Fruit fly (Drosophila melanogaster) whole organism, prepupa: ENCODE results near the gene par-6.

ENCODE experiments used
- Blimp-1 ChIP-seq: fragments of 200-800 bp; sonication (Bioruptor generic); optimal IDR thresholded peaks from 3 replicates; lab custom pipeline; 2017; ENCODE audit warnings: missing biosample characterization, missing genetic modification characterization, mild to moderate bottlenecking, moderate library complexity, missing genetic modification reagents
- CG10631 ChIP-seq: fragments of 200-800 bp; sonication (Bioruptor generic); optimal IDR thresholded peaks from 2 replicates; lab custom pipeline; 2016; ENCODE audit warnings: missing biosample characterization, missing genetic modification characterization
- CG10669 ChIP-seq: fragments of 200-800 bp; sonication (Bioruptor generic); optimal IDR thresholded peaks from 3 replicates; lab custom pipeline; 2018; ENCODE audit warnings: missing biosample characterization, mild to moderate bottlenecking, missing genetic modification characterization, moderate library complexity
- CG11294 ChIP-seq: fragments of 200-800 bp; sonication (Bioruptor generic); IDR thresholded peaks from 2 replicates; pipeline ENCODE4 v1.3.6; 2022; ENCODE audit warnings: missing biosample characterization, missing genetic modification characterization
- CG11762 ChIP-seq: fragments of 200-800 bp; sonication (Bioruptor generic); optimal IDR thresholded peaks from 3 replicates; lab custom pipeline; 2016; ENCODE audit warnings: missing biosample characterization, missing genetic modification characterization; ENCODE audit not compliant: insufficient read depth
- CG11902 ChIP-seq: fragments of 200-800 bp; sonication (Bioruptor generic); optimal IDR thresholded peaks from 3 replicates; lab custom pipeline; 2016; ENCODE audit warnings: missing biosample characterization, missing genetic modification characterization
- CG15336 ChIP-seq: fragments of 200-800 bp; sonication (Bioruptor generic); IDR thresholded peaks from 2 replicates; pipeline ENCODE4 v1.3.6; 2022; ENCODE audit warnings: missing biosample characterization, missing genetic modification characterization
- CG1621 ChIP-seq: fragments of 200-800 bp; sonication (Bioruptor generic); optimal IDR thresholded peaks from 3 replicates; lab custom pipeline; 2018; ENCODE audit warnings: missing biosample characterization, mild to moderate bottlenecking, missing genetic modification characterization
- CG16779 ChIP-seq: fragments of 200-800 bp; sonication (Bioruptor generic); optimal IDR thresholded peaks from 3 replicates; lab custom pipeline; 2017; ENCODE audit warnings: missing biosample characterization, mild to moderate bottlenecking, missing genetic modification characterization
- CG3032 ChIP-seq: fragments of 200-800 bp; optimal IDR thresholded peaks from 2 replicates; lab custom pipeline; 2019; ENCODE audit warnings: missing biosample characterization, mild to moderate bottlenecking, missing genetic modification characterization, moderate library complexity
- CG31627 ChIP-seq: fragments of 200-800 bp; sonication (Bioruptor generic); optimal IDR thresholded peaks from 3 replicates; lab custom pipeline; 2016; ENCODE audit warnings: missing biosample characterization, missing genetic modification characterization
- CG32006 ChIP-seq: fragments of 200-800 bp; sonication (Bioruptor generic); optimal IDR thresholded peaks from 3 replicates; lab custom pipeline; 2017; ENCODE audit warnings: missing biosample characterization, mild to moderate bottlenecking, missing genetic modification characterization
- CG34406 ChIP-seq: fragments of 200-800 bp; sonication (Bioruptor generic); optimal IDR thresholded peaks from 3 replicates; lab custom pipeline; 2016; ENCODE audit warnings: missing biosample characterization, missing genetic modification characterization
- CG3919 ChIP-seq: fragments of 200-800 bp; sonication (Bioruptor generic); optimal IDR thresholded peaks from 3 replicates; lab custom pipeline; 2016; ENCODE audit warnings: missing biosample characterization, missing genetic modification characterization
- CG6163 ChIP-seq: fragments of 200-800 bp; sonication (Bioruptor generic); IDR thresholded peaks from 3 replicates; pipeline ENCODE4 v1.3.6; 2022; ENCODE audit warnings: missing biosample characterization, missing genetic modification characterization
- CG6792 ChIP-seq: fragments of 200-800 bp; sonication (Bioruptor generic); optimal IDR thresholded peaks from 3 replicates; lab custom pipeline; 2016; ENCODE audit warnings: missing biosample characterization, missing genetic modification characterization
- CG6808 ChIP-seq: fragments of 200-800 bp; sonication (Bioruptor generic); optimal IDR thresholded peaks from 3 replicates; lab custom pipeline; 2017; ENCODE audit warnings: missing biosample characterization, missing genetic modification characterization, mild to moderate bottlenecking, moderate library complexity, missing genetic modification reagents
- CG6854 ChIP-seq: fragments of 200-800 bp; sonication (Bioruptor generic); optimal IDR thresholded peaks from 2 replicates; lab custom pipeline; 2017; ENCODE audit warnings: missing biosample characterization, mild to moderate bottlenecking, missing genetic modification characterization
- CG7368 ChIP-seq: fragments of 200-800 bp; sonication (Bioruptor generic); optimal IDR thresholded peaks from 3 replicates; lab custom pipeline; 2016; ENCODE audit warnings: missing biosample characterization, missing genetic modification characterization
- CG8119 ChIP-seq: fragments of 200-800 bp; sonication (Bioruptor generic); IDR thresholded peaks from 3 replicates; pipeline ENCODE4 v1.3.6; 2022; ENCODE audit warnings: missing biosample characterization, missing genetic modification characterization
- CG8319 ChIP-seq: fragments of 200-800 bp; sonication (Bioruptor generic); optimal IDR thresholded peaks from 3 replicates; lab custom pipeline; 2016; ENCODE audit warnings: missing biosample characterization, missing genetic modification characterization
- CG8632 ChIP-seq: fragments of 200-800 bp; sonication (Bioruptor generic); optimal IDR thresholded peaks from 3 replicates; lab custom pipeline; 2016; ENCODE audit warnings: missing biosample characterization, missing genetic modification characterization
- CG9139 ChIP-seq: fragments of 200-800 bp; sonication (Bioruptor generic); optimal IDR thresholded peaks from 3 replicates; lab custom pipeline; 2017; ENCODE audit warnings: missing biosample characterization, mild to moderate bottlenecking, missing genetic modification characterization
- Eip75B ChIP-seq: fragments of 200-800 bp; sonication (Bioruptor generic); optimal IDR thresholded peaks from 3 replicates; lab custom pipeline; 2016; ENCODE audit warnings: missing biosample characterization, missing genetic modification characterization
- Eip93F ChIP-seq: fragments of 200-800 bp; sonication (Bioruptor generic); optimal IDR thresholded peaks from 2 replicates; lab custom pipeline; 2016; ENCODE audit warnings: missing biosample characterization, mild to moderate bottlenecking, missing genetic modification characterization
- Ets21C ChIP-seq: fragments of 200-800 bp; sonication (Bioruptor generic); optimal IDR thresholded peaks from 3 replicates; lab custom pipeline; 2016; ENCODE audit warnings: missing biosample characterization, missing genetic modification characterization
- Gug ChIP-seq: fragments of 200-800 bp; sonication (Bioruptor generic); IDR thresholded peaks from 2 replicates; pipeline ENCODE4 v1.3.6; 2022; ENCODE audit warnings: missing biosample characterization, missing genetic modification characterization
- Hr38 ChIP-seq: sonication (Bioruptor generic); optimal IDR thresholded peaks from 2 replicates; lab custom pipeline; 2016; ENCODE audit warnings: missing biosample characterization, missing genetic modification characterization
- Hr39 ChIP-seq: fragments of 200-800 bp; sonication (Bioruptor generic); optimal IDR thresholded peaks from 2 replicates; lab custom pipeline; 2016; ENCODE audit warnings: missing biosample characterization, missing genetic modification characterization
- Hr4 ChIP-seq: fragments of 200-800 bp; sonication (Bioruptor generic); optimal IDR thresholded peaks from 3 replicates; lab custom pipeline; 2016; ENCODE audit warnings: missing biosample characterization, missing genetic modification characterization
- Lpt ChIP-seq: fragments of 200-800 bp; sonication (Bioruptor generic); optimal IDR thresholded peaks from 3 replicates; lab custom pipeline; 2016; ENCODE audit warnings: missing biosample characterization, missing genetic modification characterization
- OdsH ChIP-seq: fragments of 200-800 bp; sonication (Bioruptor generic); optimal IDR thresholded peaks from 3 replicates; lab custom pipeline; 2016; ENCODE audit warnings: missing biosample characterization, missing genetic modification characterization
- Smox ChIP-seq: fragments of 200-800 bp; sonication (Bioruptor generic); optimal IDR thresholded peaks from 3 replicates; lab custom pipeline; 2016; ENCODE audit warnings: missing biosample characterization, missing genetic modification characterization
- Sox102F ChIP-seq: fragments of 200-800 bp; sonication (Bioruptor generic); optimal IDR thresholded peaks from 2 replicates; lab custom pipeline; 2016; ENCODE audit warnings: missing biosample characterization, mild to moderate bottlenecking, missing genetic modification characterization
- Sox15 ChIP-seq: fragments of 200-800 bp; sonication (Bioruptor generic); optimal IDR thresholded peaks from 3 replicates; lab custom pipeline; 2016; ENCODE audit warnings: missing biosample characterization, missing genetic modification characterization
- achi ChIP-seq: fragments of 200-800 bp; sonication (Bioruptor generic); optimal IDR thresholded peaks from 3 replicates; lab custom pipeline; 2016; ENCODE audit warnings: missing biosample characterization, missing genetic modification characterization
- acj6 ChIP-seq: fragments of 200-800 bp; sonication (Bioruptor generic); optimal IDR thresholded peaks from 3 replicates; lab custom pipeline; 2016; ENCODE audit warnings: missing biosample characterization, missing genetic modification characterization
- cyc ChIP-seq: fragments of 200-800 bp; sonication (Bioruptor generic); optimal IDR thresholded peaks from 3 replicates; lab custom pipeline; 2016; ENCODE audit warnings: missing biosample characterization, missing genetic modification characterization
- dac ChIP-seq: fragments of 200-800 bp; sonication (Bioruptor generic); optimal IDR thresholded peaks from 2 replicates; lab custom pipeline; 2017; ENCODE audit warnings: missing biosample characterization, mild to moderate bottlenecking, missing genetic modification characterization
- esn ChIP-seq: fragments of 200-800 bp; sonication (Bioruptor generic); optimal IDR thresholded peaks from 2 replicates; lab custom pipeline; 2016; ENCODE audit warnings: missing biosample characterization, mild to moderate bottlenecking, missing genetic modification characterization, moderate library complexity
- fd59A ChIP-seq: fragments of 200-800 bp; sonication (Bioruptor generic); optimal IDR thresholded peaks from 2 replicates; lab custom pipeline; 2017; ENCODE audit warnings: missing biosample characterization, mild to moderate bottlenecking, missing genetic modification characterization, missing genetic modification reagents
- lz ChIP-seq: fragments of 200-800 bp; sonication (Bioruptor generic); optimal IDR thresholded peaks from 3 replicates; lab custom pipeline; 2016; ENCODE audit warnings: missing biosample characterization, missing genetic modification characterization
- pdm3 ChIP-seq: fragments of 200-800 bp; sonication (Bioruptor generic); optimal IDR thresholded peaks from 3 replicates; lab custom pipeline; 2016; ENCODE audit warnings: missing biosample characterization, missing genetic modification characterization
- spab ChIP-seq: fragments of 200-800 bp; sonication (Bioruptor generic); optimal IDR thresholded peaks from 2 replicates; lab custom pipeline; 2017; ENCODE audit warnings: missing biosample characterization, mild to moderate bottlenecking, missing genetic modification characterization, missing genetic modification reagents
- ss ChIP-seq, 2 experiments: fragments of 200-800 bp; sonication (Bioruptor generic); optimal IDR thresholded peaks; 2 replicates in 1 of 2; 3 replicates in 1 of 2; lab custom pipeline; 2017 to 2018; ENCODE audit warnings: mild to moderate bottlenecking in 2 of 2, missing biosample characterization in 2 of 2, missing genetic modification characterization in 2 of 2, moderate library complexity in 1 of 2
- svp ChIP-seq: fragments of 200-800 bp; sonication (Bioruptor generic); peaks from one replicate; lab custom pipeline; 2016; ENCODE audit warnings: missing biosample characterization, missing genetic modification characterization
- topi ChIP-seq: fragments of 200-800 bp; sonication (Bioruptor generic); optimal IDR thresholded peaks from 3 replicates; lab custom pipeline; 2016; ENCODE audit warnings: missing biosample characterization, missing genetic modification characterization
- vri ChIP-seq: fragments of 200-800 bp; sonication (Bioruptor generic); optimal IDR thresholded peaks from 3 replicates; lab custom pipeline; 2016; ENCODE audit warnings: missing biosample characterization, mild to moderate bottlenecking, missing genetic modification characterization

The par-6 gene

dm6 chrX:17693981-17694872 is 8.9 kb upstream of the par-6 start (continued):
- TF ChIP-seq ss (GFP tag; optimal IDR thresholded peaks at IDR 0.05; lab: Kevin White, UChicago) (peak; percentile 45 to 52), achi (GFP tag; lab: Kevin White, UChicago) (peak; percentile 13), CG11902 (GFP tag; lab: Kevin White, UChicago) (no peak), Eip93F (no peak), CG6854 (GFP tag; lab: Kevin White, UChicago) (no peak), CG11294 (no peak), esn (GFP tag; lab: Kevin White, UChicago) (no peak), CG8319 (GFP tag; lab: Kevin White, UChicago) (no peak), CG34406 (no peak), vri (GFP tag; lab: Kevin White, UChicago) (no peak), spab (GFP tag; lab: Kevin White, UChicago) (no peak), CG6792 (GFP tag; lab: Kevin White, UChicago) (no peak), Blimp-1 (GFP tag; lab: Kevin White, UChicago) (no peak), Lpt (GFP tag; lab: Kevin White, UChicago) (no peak), CG3919 (GFP tag; lab: Kevin White, UChicago) (no peak), dac (GFP tag; lab: Kevin White, UChicago) (peak; percentile 9), CG10631 (no peak), CG3032 (no peak), topi (no peak), Smox (GFP tag; lab: Kevin White, UChicago) (no peak), Sox15 (GFP tag; lab: Kevin White, UChicago) (no peak), CG7368 (GFP tag; lab: Kevin White, UChicago) (no peak), CG11762 (no peak), lz (GFP tag; lab: Kevin White, UChicago) (no peak), CG32006 (peak; percentile 42), Sox102F (GFP tag; lab: Kevin White, UChicago) (no peak)

dm6 chrX:17694873-17695446 is 8.2 kb upstream of the par-6 start:
- TF ChIP-seq CG6792 (GFP tag; lab: Kevin White, UChicago) (no peak), CG6163 (GFP tag; lab: Robert Waterston, UW) (peak; percentile 19; the same call in 1 of the 3 replicates), pdm3 (GFP tag; lab: Kevin White, UChicago) (peak; percentile 29), CG9139 (GFP tag; lab: Kevin White, UChicago) (no peak), Ets21C (no peak), svp (GFP tag; lab: Kevin White, UChicago) (peak; percentile 32), Sox102F (GFP tag; lab: Kevin White, UChicago) (no peak), CG1621 (tag; lab: Kevin White, UChicago) (no peak), CG16779 (tag; lab: Kevin White, UChicago) (no peak), Hr38 (GFP tag; lab: Kevin White, UChicago) (no peak), Gug (0 out of 2 replicates have a peak, but pooled peaks have one; percentile 15), acj6 (peak; percentile 20), Eip75B (no peak), CG8119 (GFP tag; lab: Robert Waterston, UW) (peak; percentile 70; the same call in 2 of the 3 replicates), Hr4 (GFP tag; lab: Kevin White, UChicago) (peak; percentile 53), Hr39 (GFP tag; lab: Kevin White, UChicago) (no peak), achi (GFP tag; lab: Kevin White, UChicago) (peak; percentile 25), cyc (GFP tag; lab: Kevin White, UChicago) (no peak), CG8632 (GFP tag; lab: Kevin White, UChicago) (no peak), CG10669 (GFP tag; lab: Kevin White, UChicago) (no peak), CG32006 (peak; percentile 86), CG11294 (peak; percentile 23; the same call in 1 of the 2 replicates), fd59A (no peak), CG15336 (peak; percentile 58), CG8319 (GFP tag; lab: Kevin White, UChicago) (no peak), CG31627 (GFP tag; lab: Kevin White, UChicago) (no peak), OdsH (GFP tag; lab: Kevin White, UChicago) (peak; percentile 41), Sox15 (GFP tag; lab: Kevin White, UChicago) (no peak), CG11902 (GFP tag; lab: Kevin White, UChicago) (no peak), CG6808 (GFP tag; lab: Kevin White, UChicago) (no peak)
